Fruit fly (Drosophila melanogaster): Measurements from ENCODE around the gene CG32388.

CG32388 gene

DNA sequence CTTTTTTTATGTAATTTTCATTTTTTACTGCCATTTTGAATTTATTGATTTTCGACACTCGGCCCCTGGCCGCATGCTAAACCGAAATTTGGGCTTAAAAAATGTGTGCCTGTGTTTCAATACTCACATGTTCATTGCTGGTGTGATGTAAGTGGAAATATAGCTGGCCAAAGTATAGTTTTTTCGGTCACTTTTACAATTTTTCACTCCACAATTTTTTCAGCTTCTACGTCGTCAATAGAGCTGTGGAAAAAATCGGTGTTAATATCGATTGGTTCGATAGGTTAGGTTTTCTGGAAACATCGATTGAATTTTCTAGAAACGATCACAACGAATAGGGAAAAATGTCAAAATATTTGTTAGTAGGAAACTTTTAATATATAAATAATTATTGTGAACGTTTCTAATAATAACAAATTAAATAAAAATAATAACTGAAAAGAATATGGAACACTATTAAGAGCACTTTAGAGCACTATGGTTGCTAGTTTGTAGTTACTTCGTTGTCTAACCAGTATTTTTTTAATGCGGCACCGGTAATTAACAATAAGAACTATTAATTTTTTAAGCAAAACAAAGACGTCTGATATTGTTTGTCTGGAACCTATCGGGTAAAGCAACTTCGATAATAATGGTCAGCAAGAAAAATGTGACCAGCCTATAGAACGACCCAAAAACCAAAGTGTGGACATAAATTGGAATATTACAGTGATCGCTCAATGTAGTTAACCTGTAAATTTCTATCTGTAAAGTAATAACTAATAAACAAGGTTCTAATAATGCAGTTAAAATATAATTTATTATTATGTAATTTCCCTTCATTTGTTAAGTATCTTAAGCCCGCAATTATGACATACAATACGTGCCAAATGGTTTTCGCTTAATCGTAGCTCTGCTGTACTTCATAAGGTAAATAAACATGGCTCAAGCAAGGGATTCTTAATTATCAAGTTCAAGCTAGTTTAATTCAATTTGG, 28.8 kb downstream of the CG32388 start, which contains the start of the genes CG10077 and CG9948:
TSS of gene CG10077 (minus strand) at position 651 of the 976 bp plus-strand sequence.
TSS of gene CG9948 (plus strand) at position 738 of the 976 bp plus-strand sequence.
- TF ChIP-seq CG3919 (GFP tag; optimal IDR thresholded peaks at IDR 0.05) (peak; percentile 91), CG1621 (tag; optimal IDR thresholded peaks at IDR 0.05) (peak; percentile 87), CG6276 (GFP tag; optimal IDR thresholded peaks at IDR 0.05) (no peak), CG7368 (GFP tag; optimal IDR thresholded peaks at IDR 0.05) (peak; percentile 82), CG8632 (GFP tag; optimal IDR thresholded peaks at IDR 0.05) (peak; percentile 89), CG15336 (GFP tag; IDR thresholded peaks at IDR 0.05) (peak; percentile 95), CG16779 (tag; optimal IDR thresholded peaks at IDR 0.05) (no peak), Sox14 (GFP tag; optimal IDR thresholded peaks at IDR 0.05) (peak; percentile 87), CG3032 (tag; optimal IDR thresholded peaks at IDR 0.05) (peak; percentile 91), CG9139 (GFP tag; optimal IDR thresholded peaks at IDR 0.05) (peak; percentile 69), Lpt (GFP tag; optimal IDR thresholded peaks at IDR 0.05) (no peak), CG11902 (GFP tag; optimal IDR thresholded peaks at IDR 0.05) (peak; percentile 76), lz (GFP tag; optimal IDR thresholded peaks at IDR 0.05) (peak; percentile 90), Hr39 (GFP tag; optimal IDR thresholded peaks at IDR 0.05) (peak; percentile 83), CG8119 (GFP tag; IDR thresholded peaks at IDR 0.05) (peak; percentile 94), CG4318 (GFP tag; optimal IDR thresholded peaks at IDR 0.05) (no peak), net (GFP tag; optimal IDR thresholded peaks at IDR 0.05) (peak; percentile 85), CG6854 (GFP tag; optimal IDR thresholded peaks at IDR 0.05) (peak; percentile 75), CG6792 (GFP tag; optimal IDR thresholded peaks at IDR 0.05) (peak; percentile 88), CG8319 (GFP tag; optimal IDR thresholded peaks at IDR 0.05) (peak; percentile 75), Eip78C (GFP tag) (peak; percentile 98), ss (GFP tag; optimal IDR thresholded peaks at IDR 0.05) (peak; percentile 79 to 88), CG6163 (GFP tag; IDR thresholded peaks at IDR 0.05) (peak; percentile 91), topi (GFP tag; optimal IDR thresholded peaks at IDR 0.05) (peak; percentile 88), Hr4 (GFP tag; optimal IDR thresholded peaks at IDR 0.05) (peak; percentile 92), spab (GFP tag; optimal IDR thresholded peaks at IDR 0.05) (no peak), eg (GFP tag; IDR thresholded peaks at IDR 0.05) (peak; percentile 95), acj6 (GFP tag; optimal IDR thresholded peaks at IDR 0.05) (peak; percentile 93), OdsH (GFP tag; optimal IDR thresholded peaks at IDR 0.05) (peak; percentile 92), Ets96B (tag; optimal IDR thresholded peaks at IDR 0.05) (peak; percentile 90), CG10631 (GFP tag; optimal IDR thresholded peaks at IDR 0.05) (peak; percentile 87), CG31627 (GFP tag; optimal IDR thresholded peaks at IDR 0.05) (peak; percentile 88), fkh (GFP tag; optimal IDR thresholded peaks at IDR 0.05) (peak; percentile 93), dac (GFP tag; optimal IDR thresholded peaks at IDR 0.05) (peak; percentile 51), CG11294 (GFP tag; IDR thresholded peaks at IDR 0.05) (peak; percentile 85), salr (GFP tag; optimal IDR thresholded peaks at IDR 0.05) (peak in 1 of 2 experiments; percentile 74), Sox15 (GFP tag; optimal IDR thresholded peaks at IDR 0.05) (peak; percentile 79), Blimp-1 (GFP tag; optimal IDR thresholded peaks at IDR 0.05) (peak; percentile 67), Eip93F (GFP tag; optimal IDR thresholded peaks at IDR 0.05) (peak; percentile 86), Ets21C (GFP tag; optimal IDR thresholded peaks at IDR 0.05) (peak; percentile 81), Gug (GFP tag; IDR thresholded peaks at IDR 0.05) (peak; percentile 82), CG10669 (GFP tag; optimal IDR thresholded peaks at IDR 0.05) (peak; percentile 88), CG32006 (GFP tag; optimal IDR thresholded peaks at IDR 0.05) (peak; percentile 87), Sox102F (GFP tag; optimal IDR thresholded peaks at IDR 0.05) (peak; percentile 90), esn (GFP tag; optimal IDR thresholded peaks at IDR 0.05) (peak; percentile 93), Eip75B (GFP tag; optimal IDR thresholded peaks at IDR 0.05) (peak; percentile 85), CG11762 (GFP tag; optimal IDR thresholded peaks at IDR 0.05; ENCODE audit: insufficient read depth) (peak; percentile 83), Smox (GFP tag; optimal IDR thresholded peaks at IDR 0.05) (peak; percentile 89), Hr38 (GFP tag; optimal IDR thresholded peaks at IDR 0.05) (no peak), vri (GFP tag; optimal IDR thresholded peaks at IDR 0.05) (peak; percentile 80)

Data from whole organism, prepupa.